Worm (Caenorhabditis elegans): Measurements from ENCODE around the gene sec-16A.2.

Gene sec-16A.2

DNA sequence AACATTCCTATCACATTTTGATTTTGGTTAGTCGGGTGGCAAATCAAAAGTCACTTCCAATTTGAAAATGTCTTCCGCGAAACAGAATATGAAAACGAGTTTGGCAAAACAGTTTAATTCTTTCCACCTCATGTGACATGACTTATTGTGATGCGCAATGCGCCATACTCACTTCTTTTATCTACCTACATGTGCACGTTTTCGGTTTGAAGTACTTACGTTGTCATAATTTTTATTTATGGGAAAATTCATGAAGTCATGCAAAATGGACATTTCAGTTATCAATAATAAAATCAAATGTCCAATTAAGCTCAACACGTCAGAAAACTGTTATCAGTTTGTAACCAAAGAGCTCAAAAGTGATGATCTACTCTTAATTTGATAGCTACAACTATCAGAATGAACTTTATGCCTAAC, 48.4 kb upstream of the sec-16A.2 start:
- no peak for TF ChIP-seq swsn-7 (tag; optimal IDR thresholded peaks at IDR 0.05)
- TF ChIP-seq elt-3 (tag; optimal IDR thresholded peaks at IDR 0.05): peak in 2 of 6 experiments; percentile 71 to 92
- no peak for TF ChIP-seq xbp-1 (tag; optimal IDR thresholded peaks at IDR 0.05)
- TF ChIP-seq mab-9 (GFP tag; IDR thresholded peaks at IDR 0.05): no peak
- TF ChIP-seq aha-1 (tag; optimal IDR thresholded peaks at IDR 0.05): no peak
- no peak for TF ChIP-seq sptf-1 (tag; optimal IDR thresholded peaks at IDR 0.05)
- TF ChIP-seq lin-35 (GFP tag; optimal IDR thresholded peaks at IDR 0.05): peak; percentile 31 to 63
- TF ChIP-seq skn-1 (tag; optimal IDR thresholded peaks at IDR 0.05): peak; percentile 35
- peak; percentile 91 for TF ChIP-seq grh-1 (GFP tag; IDR thresholded peaks at IDR 0.05)
- peak; percentile 15 for TF ChIP-seq mep-1 (tag; optimal IDR thresholded peaks at IDR 0.05)
- TF ChIP-seq irx-1 (tag; optimal IDR thresholded peaks at IDR 0.05): no peak
- TF ChIP-seq lsy-2 (tag; optimal IDR thresholded peaks at IDR 0.05): peak; percentile 17 to 57
- peak; percentile 84 for TF ChIP-seq snu-23 (GFP tag; optimal IDR thresholded peaks at IDR 0.05)
- TF ChIP-seq nhr-90 (tag; optimal IDR thresholded peaks at IDR 0.05; ENCODE audit: poor library complexity): peak; percentile 79
- no peak for TF ChIP-seq jun-1 (tag; optimal IDR thresholded peaks at IDR 0.05)
- peak; percentile 3 for TF ChIP-seq lir-3 (tag; optimal IDR thresholded peaks at IDR 0.05; ENCODE audit: poor library complexity)
- TF ChIP-seq nhr-71 (tag; optimal IDR thresholded peaks at IDR 0.05): peak; percentile 80
- TF ChIP-seq Y116A8C.19 (tag; optimal IDR thresholded peaks at IDR 0.05; ENCODE audit: borderline replicate concordance): no peak
- TF ChIP-seq dsc-1 (tag; optimal IDR thresholded peaks at IDR 0.05): no peak
- no peak for TF ChIP-seq ceh-63 (GFP tag; optimal IDR thresholded peaks at IDR 0.05)
- peak in 1 of 2 experiments; percentile 26 for TF ChIP-seq efl-1 (optimal IDR thresholded peaks at IDR 0.05)
- peak in 1 of 2 experiments; percentile 94 for TF ChIP-seq efl-1 (GFP tag; optimal IDR thresholded peaks at IDR 0.05 in 1 of 2)
- TF ChIP-seq mdl-1 (tag; optimal IDR thresholded peaks at IDR 0.05): peak in 1 of 2 experiments; percentile 81
- peak; percentile 22; the same call in 1 of the 2 replicates for TF ChIP-seq ceh-88 (GFP tag; IDR thresholded peaks at IDR 0.05)
- TF ChIP-seq nhr-20 (tag; optimal IDR thresholded peaks at IDR 0.05): peak; percentile 85
- peak; percentile 98 for TF ChIP-seq nhr-85 (tag)
- TF ChIP-seq mef-2 (tag; optimal IDR thresholded peaks at IDR 0.05): no peak
- TF ChIP-seq fos-1 (tag; optimal IDR thresholded peaks at IDR 0.05): no peak
- peak; percentile 83 for TF ChIP-seq elt-2 (tag; optimal IDR thresholded peaks at IDR 0.05)
- no peak for TF ChIP-seq nhr-28 (tag; optimal IDR thresholded peaks at IDR 0.05)
- no peak for TF ChIP-seq lin-15B (tag; optimal IDR thresholded peaks at IDR 0.05)
- no peak for TF ChIP-seq zag-1 (tag; optimal IDR thresholded peaks at IDR 0.05)
- TF ChIP-seq blmp-1 (tag; optimal IDR thresholded peaks at IDR 0.05): peak; percentile 72
- TF ChIP-seq lin-14 (GFP tag; optimal IDR thresholded peaks at IDR 0.05): peak; percentile 84
- TF ChIP-seq tlp-1 (tag; optimal IDR thresholded peaks at IDR 0.05): peak; percentile 38
- no peak for TF ChIP-seq nhr-84 (tag; optimal IDR thresholded peaks at IDR 0.05)
- TF ChIP-seq dpl-1 (GFP tag; optimal IDR thresholded peaks at IDR 0.05): peak in 1 of 3 experiments; percentile 23
- TF ChIP-seq nhr-47 (tag; optimal IDR thresholded peaks at IDR 0.05): peak; percentile 54
- no peak for TF ChIP-seq alr-1 (tag; optimal IDR thresholded peaks at IDR 0.05; ENCODE audit: borderline replicate concordance)
- TF ChIP-seq pag-3 (tag; optimal IDR thresholded peaks at IDR 0.05; ENCODE audit: borderline replicate concordance, insufficient read depth): peak; percentile 43
- TF ChIP-seq pax-3 (tag; optimal IDR thresholded peaks at IDR 0.05): no peak
- no peak for TF ChIP-seq ceh-82 (tag; optimal IDR thresholded peaks at IDR 0.05)
- peak; percentile 38; the same call in 1 of the 2 replicates for TF ChIP-seq nhr-19 (GFP tag; conservative IDR thresholded peaks at IDR 0.05)
- TF ChIP-seq ceh-8 (GFP tag; optimal IDR thresholded peaks at IDR 0.05): no peak
- no peak for TF ChIP-seq unc-30 (tag; optimal IDR thresholded peaks at IDR 0.05)
- TF ChIP-seq lin-13 (GFP tag; optimal IDR thresholded peaks at IDR 0.05): peak; percentile 7
- TF ChIP-seq vab-15 (tag; optimal IDR thresholded peaks at IDR 0.05): peak; percentile 66
- TF ChIP-seq nhr-237 (tag; optimal IDR thresholded peaks at IDR 0.05): no peak
- peak; percentile 65 for TF ChIP-seq tbx-2 (tag; optimal IDR thresholded peaks at IDR 0.05)
- TF ChIP-seq ets-5 (GFP tag; IDR thresholded peaks at IDR 0.05): no peak

All from whole organism, L1 larva.